Fruit fly (Drosophila melanogaster) S2 (cell line): ENCODE measurements around the gene aos.

Source experiments
- CG8478 ChIP-seq: fragments of >200 bp; optimal IDR thresholded peaks from 2 replicates; lab custom pipeline; 2018
- CTCF ChIP-seq, 2 experiments: fragments of >200 bp; optimal IDR thresholded peaks; 2 replicates each; lab custom pipeline; 2018

- TF ChIP-seq CTCF (optimal IDR thresholded peaks at IDR 0.05; lab: Kevin White, UChicago) (no peak), CG8478 (lab: Kevin White, UChicago) (no peak)
These were observed 11.2 kb upstream of the aos start for dm6 chr3L:16494651-16495074.
